Fruit fly (Drosophila melanogaster) whole organism, prepupa: ENCODE measurements around the gene CG11693.

Source experiments
- CG3919 ChIP-seq: fragments of 200-800 bp; sonication (Bioruptor generic); optimal IDR thresholded peaks from 3 replicates; lab custom pipeline; 2016; ENCODE audit warnings: missing biosample characterization, missing genetic modification characterization
- CG6163 ChIP-seq: fragments of 200-800 bp; sonication (Bioruptor generic); IDR thresholded peaks from 3 replicates; pipeline ENCODE4 v1.3.6; 2022; ENCODE audit warnings: missing biosample characterization, missing genetic modification characterization
- CG8632 ChIP-seq: fragments of 200-800 bp; sonication (Bioruptor generic); optimal IDR thresholded peaks from 3 replicates; lab custom pipeline; 2016; ENCODE audit warnings: missing biosample characterization, missing genetic modification characterization
- Eip75B ChIP-seq: fragments of 200-800 bp; sonication (Bioruptor generic); optimal IDR thresholded peaks from 3 replicates; lab custom pipeline; 2016; ENCODE audit warnings: missing biosample characterization, missing genetic modification characterization
- Met ChIP-seq: fragments of 200-800 bp; sonication (Bioruptor generic); optimal IDR thresholded peaks from 3 replicates; lab custom pipeline; 2016; ENCODE audit warnings: missing biosample characterization, missing genetic modification characterization
- Sox15 ChIP-seq: fragments of 200-800 bp; sonication (Bioruptor generic); optimal IDR thresholded peaks from 3 replicates; lab custom pipeline; 2016; ENCODE audit warnings: missing biosample characterization, missing genetic modification characterization
- cyc ChIP-seq: fragments of 200-800 bp; sonication (Bioruptor generic); optimal IDR thresholded peaks from 3 replicates; lab custom pipeline; 2016; ENCODE audit warnings: missing biosample characterization, missing genetic modification characterization
- fd85E ChIP-seq: fragments of 200-800 bp; sonication (Bioruptor generic); optimal IDR thresholded peaks from 3 replicates; lab custom pipeline; 2016; ENCODE audit warnings: missing biosample characterization, missing genetic modification characterization
- net ChIP-seq: fragments of 200-800 bp; sonication (Bioruptor generic); optimal IDR thresholded peaks from 3 replicates; lab custom pipeline; 2016; ENCODE audit warnings: missing biosample characterization, missing genetic modification characterization
- svp ChIP-seq: fragments of 200-800 bp; sonication (Bioruptor generic); peaks from one replicate; lab custom pipeline; 2016; ENCODE audit warnings: missing biosample characterization, missing genetic modification characterization

dm6 chr3R:8303848-8304247 is 6.7 kb downstream of the CG11693 start, which contains the start of gene nac:
- TF ChIP-seq CG6163 (GFP tag; lab: Robert Waterston, UW) (no peak), fd85E (GFP tag; lab: Kevin White, UChicago) (no peak), Eip75B (GFP tag; lab: Kevin White, UChicago) (no peak), Sox15 (GFP tag; lab: Kevin White, UChicago) (no peak), net (GFP tag; lab: Kevin White, UChicago) (no peak), Met (no peak), CG8632 (no peak), svp (no peak), cyc (no peak), CG3919 (GFP tag; lab: Kevin White, UChicago) (no peak)
